Fruit fly (Drosophila melanogaster) whole organism, wandering third instar larva: ENCODE measurements around the gene PGRP-SB1.

Experiments used
- CG32264 ChIP-seq: fragments of 200-800 bp; sonication (Bioruptor generic); optimal IDR thresholded peaks from 2 replicates; lab custom pipeline; 2016; ENCODE audit warnings: missing biosample characterization, missing genetic modification characterization
- CG9705 ChIP-seq: fragments of 200-800 bp; sonication (Bioruptor generic); optimal IDR thresholded peaks from 2 replicates; lab custom pipeline; 2018; ENCODE audit warnings: missing biosample characterization, mild to moderate bottlenecking, missing genetic modification characterization
- CrebA ChIP-seq: fragments of 200-800 bp; sonication (Bioruptor generic); optimal IDR thresholded peaks from 2 replicates; lab custom pipeline; 2016; ENCODE audit warnings: missing biosample characterization, mild to moderate bottlenecking, missing genetic modification characterization, borderline replicate concordance
- Dfd ChIP-seq: fragments of >200 bp; optimal IDR thresholded peaks from 2 replicates; lab custom pipeline; 2017; ENCODE audit warnings: missing biosample characterization, missing genetic modification characterization
- GATAd ChIP-seq: sonication (Bioruptor generic); optimal IDR thresholded peaks from 2 replicates; lab custom pipeline; 2016; ENCODE audit warnings: missing biosample characterization, missing genetic modification characterization
- HLH106 ChIP-seq: fragments of 200-800 bp; optimal IDR thresholded peaks from 3 replicates; lab custom pipeline; 2019; ENCODE audit warnings: missing biosample characterization, mild to moderate bottlenecking, missing genetic modification characterization, moderate library complexity
- Hr78 ChIP-seq: fragments of >200 bp; optimal IDR thresholded peaks from 2 replicates; lab custom pipeline; 2017; ENCODE audit warnings: missing biosample characterization, missing genetic modification characterization
- Hr83 ChIP-seq: fragments of 200-300 bp; sonication (Bioruptor generic); optimal IDR thresholded peaks from 2 replicates; lab custom pipeline; 2016; ENCODE audit warnings: missing biosample characterization, mild to moderate bottlenecking, missing genetic modification characterization, moderate library complexity; ENCODE audit not compliant: poor library complexity, severe bottlenecking
- Myc ChIP-seq: fragments of >200 bp; optimal IDR thresholded peaks from 2 replicates; lab custom pipeline; 2017
- OdsH ChIP-seq: fragments of 200-800 bp; sonication (Bioruptor generic); optimal IDR thresholded peaks from 2 replicates; lab custom pipeline; 2016; ENCODE audit warnings: missing biosample characterization, mild to moderate bottlenecking, missing genetic modification characterization
- Rel ChIP-seq, 2 experiments: fragments of 200-800 bp; sonication (Bioruptor generic) in 1 of 2; optimal IDR thresholded peaks; 2 replicates in 1 of 2; 3 replicates in 1 of 2; lab custom pipeline; 2016 to 2019; ENCODE audit warnings: mild to moderate bottlenecking in 2 of 2, missing biosample characterization in 2 of 2, missing genetic modification characterization in 2 of 2, moderate library complexity in 1 of 2
- Sp1 ChIP-seq: fragments of 200-800 bp; sonication (Bioruptor generic); optimal IDR thresholded peaks from 3 replicates; lab custom pipeline; 2019; ENCODE audit warnings: missing biosample characterization, mild to moderate bottlenecking, missing genetic modification characterization, moderate library complexity
- Vsx2 ChIP-seq: fragments of 200-300, 225-300 bp; sonication (Bioruptor generic); optimal IDR thresholded peaks from 2 replicates; lab custom pipeline; 2018; ENCODE audit warnings: missing biosample characterization, missing genetic modification characterization; ENCODE audit not compliant: partially characterized antibody
- br ChIP-seq: fragments of 200-800 bp; sonication (Bioruptor generic); optimal IDR thresholded peaks from 2 replicates; lab custom pipeline; 2016; ENCODE audit warnings: missing biosample characterization, missing genetic modification characterization
- dmrt93B ChIP-seq: fragments of 200-800 bp; sonication (Bioruptor generic); optimal IDR thresholded peaks from 2 replicates; lab custom pipeline; 2018; ENCODE audit warnings: missing biosample characterization, mild to moderate bottlenecking, missing genetic modification characterization
- dsf ChIP-seq: sonication (Bioruptor generic); optimal IDR thresholded peaks from 2 replicates; lab custom pipeline; 2016; ENCODE audit warnings: missing biosample characterization, missing genetic modification characterization, borderline replicate concordance
- ey ChIP-seq: fragments of 200-800 bp; sonication (Bioruptor generic); optimal IDR thresholded peaks from 2 replicates; lab custom pipeline; 2016; ENCODE audit warnings: missing biosample characterization, missing genetic modification characterization
- foxo ChIP-seq, 2 experiments: fragments of 200-800 bp; sonication (Bioruptor generic); optimal IDR thresholded peaks; 2 replicates in 1 of 2; 3 replicates in 1 of 2; lab custom pipeline; 2016 to 2017; ENCODE audit warnings: missing biosample characterization in 2 of 2, missing genetic modification characterization in 2 of 2
- h ChIP-seq: fragments of 200-800 bp; sonication (Bioruptor generic); optimal IDR thresholded peaks from 3 replicates; lab custom pipeline; 2016; ENCODE audit warnings: missing biosample characterization, mild to moderate bottlenecking, missing genetic modification characterization
- jim ChIP-seq: fragments of 175-275, 200-325 bp; sonication (Bioruptor generic); optimal IDR thresholded peaks from 2 replicates; lab custom pipeline; 2016; ENCODE audit warnings: missing biosample characterization, mild to moderate bottlenecking, missing genetic modification characterization
- pan ChIP-seq: fragments of >200 bp; optimal IDR thresholded peaks from 2 replicates; lab custom pipeline; 2017
- psq ChIP-seq: fragments of 200-800 bp; sonication (Bioruptor generic); optimal IDR thresholded peaks from 3 replicates; lab custom pipeline; 2017; ENCODE audit warnings: missing biosample characterization, mild to moderate bottlenecking, missing genetic modification characterization, moderate library complexity
- rgr ChIP-seq: fragments of 200-800 bp; sonication (Bioruptor generic); optimal IDR thresholded peaks from 3 replicates; lab custom pipeline; 2016; ENCODE audit warnings: missing biosample characterization, mild to moderate bottlenecking, missing genetic modification characterization
- sage ChIP-seq: fragments of 200-800 bp; sonication (Bioruptor generic); optimal IDR thresholded peaks from 2 replicates; lab custom pipeline; 2016; ENCODE audit warnings: missing biosample characterization, mild to moderate bottlenecking, missing genetic modification characterization
- sv ChIP-seq: fragments of 200-800 bp; sonication (Bioruptor generic); optimal IDR thresholded peaks from 3 replicates; lab custom pipeline; 2016; ENCODE audit warnings: missing biosample characterization, missing genetic modification characterization
- tai ChIP-seq: sonication (Bioruptor generic); optimal IDR thresholded peaks from 2 replicates; lab custom pipeline; 2016; ENCODE audit warnings: missing biosample characterization, missing genetic modification characterization
- woc ChIP-seq: sonication (Bioruptor generic); optimal IDR thresholded peaks from 2 replicates; lab custom pipeline; 2016; ENCODE audit warnings: missing biosample characterization, mild to moderate bottlenecking, missing genetic modification characterization

The PGRP-SB1 gene

dm6 chr3L:16695076-16695847 is 32.5 kb downstream of the PGRP-SB1 start:
- no peak for TF ChIP-seq psq (GFP tag; lab: Kevin White, UChicago)
- no peak for TF ChIP-seq sage (GFP tag; lab: Kevin White, UChicago)
- TF ChIP-seq ey (GFP tag; lab: Kevin White, UChicago): no peak
- TF ChIP-seq dmrt93B (GFP tag; lab: Kevin White, UChicago): no peak
- no peak for TF ChIP-seq woc (GFP tag; lab: Kevin White, UChicago)
- no peak for TF ChIP-seq Sp1 (GFP tag; lab: Kevin White, UChicago)
- no peak for TF ChIP-seq sv (GFP tag; lab: Kevin White, UChicago)
- TF ChIP-seq CrebA (GFP tag; lab: Kevin White, UChicago): no peak
- TF ChIP-seq Dfd (GFP tag; lab: Kevin White, UChicago): no peak

dm6 chr3L:16693844-16694243 is 33.9 kb downstream of the PGRP-SB1 start:
- no peak for TF ChIP-seq ey (GFP tag; lab: Kevin White, UChicago)
- TF ChIP-seq Vsx2 (GFP tag; lab: Kevin White, UChicago): peak; percentile 57
- peak; percentile 14 for TF ChIP-seq rgr (GFP tag; lab: Kevin White, UChicago)
- TF ChIP-seq CG9705: no peak
- TF ChIP-seq Sp1 (GFP tag; lab: Kevin White, UChicago): no peak
- no peak for TF ChIP-seq Myc (lab: Kevin White, UChicago)
- TF ChIP-seq br (GFP tag; lab: Kevin White, UChicago): no peak
- no peak for TF ChIP-seq tai (GFP tag; lab: Kevin White, UChicago)
- no peak for TF ChIP-seq Rel (GFP tag; optimal IDR thresholded peaks at IDR 0.05; lab: Kevin White, UChicago)
- TF ChIP-seq Rel (tag; optimal IDR thresholded peaks at IDR 0.05; lab: Kevin White, UChicago): peak; percentile 97
- peak; percentile 7 for TF ChIP-seq h (GFP tag; lab: Kevin White, UChicago)
- TF ChIP-seq GATAd (GFP tag; lab: Kevin White, UChicago): no peak
- TF ChIP-seq sv (GFP tag; lab: Kevin White, UChicago): no peak

dm6 chr3L:16690055-16690454 is 37.7 kb downstream of the PGRP-SB1 start:
- TF ChIP-seq foxo (GFP tag; optimal IDR thresholded peaks at IDR 0.05; lab: Kevin White, UChicago) (no peak), Dfd (GFP tag; lab: Kevin White, UChicago) (peak; percentile 85), ey (GFP tag; lab: Kevin White, UChicago) (no peak), HLH106 (tag; lab: Kevin White, UChicago) (no peak)
- TF ChIP-seq, all 38 proteins: peak for 1

dm6 chr3L:16689491-16689890 is 38.3 kb downstream of the PGRP-SB1 start:
- TF ChIP-seq foxo (GFP tag; optimal IDR thresholded peaks at IDR 0.05; lab: Kevin White, UChicago) (no peak), Dfd (GFP tag; lab: Kevin White, UChicago) (no peak), sv (GFP tag; lab: Kevin White, UChicago) (no peak), Hr83 (GFP tag; lab: Kevin White, UChicago) (no peak)

dm6 chr3L:16683007-16683406 is 44.8 kb downstream of the PGRP-SB1 start:
- TF ChIP-seq h (GFP tag; lab: Kevin White, UChicago): no peak
- TF ChIP-seq Sp1 (GFP tag; lab: Kevin White, UChicago): no peak
- TF ChIP-seq CG32264 (GFP tag; lab: Kevin White, UChicago): no peak
- no peak for TF ChIP-seq CrebA (GFP tag; lab: Kevin White, UChicago)
- TF ChIP-seq GATAd (GFP tag; lab: Kevin White, UChicago): no peak
- no peak for TF ChIP-seq jim (GFP tag; lab: Kevin White, UChicago)
- no peak for TF ChIP-seq ey (GFP tag; lab: Kevin White, UChicago)
- TF ChIP-seq psq (GFP tag; lab: Kevin White, UChicago): no peak
- TF ChIP-seq Vsx2 (GFP tag; lab: Kevin White, UChicago): no peak
- no peak for TF ChIP-seq pan (lab: Kevin White, UChicago)
- TF ChIP-seq OdsH (GFP tag; lab: Kevin White, UChicago): no peak
- no peak for TF ChIP-seq dsf (GFP tag; lab: Kevin White, UChicago)
- TF ChIP-seq Hr83 (GFP tag; lab: Kevin White, UChicago): no peak
- TF ChIP-seq foxo (GFP tag; optimal IDR thresholded peaks at IDR 0.05; lab: Kevin White, UChicago): no peak
- no peak for TF ChIP-seq Hr78 (GFP tag; lab: Kevin White, UChicago)
- TF ChIP-seq Myc (lab: Kevin White, UChicago): no peak
- TF ChIP-seq, all 38 proteins: peak for 0
